Worm (Caenorhabditis elegans) whole organism, young adult: Measurements from ENCODE around the gene gad-1.

ENCODE experiments used
- B0336.3 ChIP-seq: fragments of 200-800 bp; sonication (Bioruptor generic); IDR thresholded peaks from 2 replicates; pipeline ENCODE4 v1.3.6; 2022; ENCODE audit warnings: missing genetic modification characterization, missing compliant biosample characterization
- C06A6.2 ChIP-seq: fragments of 200-800 bp; sonication (Bioruptor generic); conservative IDR thresholded peaks from 2 replicates; pipeline ENCODE4 v1.3.6; 2022; ENCODE audit warnings: missing genetic modification characterization, missing compliant biosample characterization
- F22D6.2 ChIP-seq: sonication (generic microtip); optimal IDR thresholded peaks from 2 replicates; lab custom pipeline; 2016; ENCODE audit warnings: mild to moderate bottlenecking, missing genetic modification characterization, missing compliant biosample characterization
- F33H1.4 ChIP-seq: fragments of 200-800 bp; sonication (Bioruptor generic); IDR thresholded peaks from 2 replicates; pipeline ENCODE4 v1.3.6; 2022; ENCODE audit warnings: missing genetic modification reagents, missing genetic modification characterization, missing compliant biosample characterization
- T26A5.8 ChIP-seq: sonication (generic microtip); optimal IDR thresholded peaks from 2 replicates; lab custom pipeline; 2016; ENCODE audit warnings: missing genetic modification characterization, missing compliant biosample characterization
- Y53G8AR.9 ChIP-seq: fragments of 200-800 bp; sonication (Bioruptor generic); conservative IDR thresholded peaks from 2 replicates; pipeline ENCODE4 v1.3.6; 2022; ENCODE audit warnings: missing genetic modification reagents, missing genetic modification characterization, missing compliant biosample characterization
- Y56A3A.18 ChIP-seq: fragments of 200-800 bp; sonication (Bioruptor generic); IDR thresholded peaks from 2 replicates; pipeline ENCODE4 v1.3.6; 2022; ENCODE audit warnings: missing genetic modification reagents, missing genetic modification characterization, missing compliant biosample characterization
- Y95B8A.8 ChIP-seq: fragments of 200-800 bp; sonication (Bioruptor generic); IDR thresholded peaks from 2 replicates; pipeline ENCODE4 v1.3.6; 2022; ENCODE audit warnings: missing genetic modification reagents, missing genetic modification characterization, missing compliant biosample characterization
- ZK185.1 ChIP-seq: sonication (generic microtip); optimal IDR thresholded peaks from 2 replicates; lab custom pipeline; 2016; ENCODE audit warnings: mild to moderate bottlenecking, missing genetic modification characterization, missing compliant biosample characterization; ENCODE audit not compliant: poor library complexity, severe bottlenecking
- ama-1 ChIP-seq, 3 experiments: fragments of 150-350 bp in 1 of 3; sonication (generic microtip) in 2 of 3; optimal IDR thresholded peaks; 2 replicates each; lab custom pipeline; 2014 to 2018; ENCODE audit warnings: missing biosample characterization in 2 of 3, missing genetic modification characterization in 2 of 3, missing genetic modification reagents in 2 of 3
- athp-1 ChIP-seq: sonication (generic microtip); optimal IDR thresholded peaks from 2 replicates; lab custom pipeline; 2017; ENCODE audit warnings: mild to moderate bottlenecking, missing genetic modification characterization, missing compliant biosample characterization
- attf-3 ChIP-seq: fragments of 200-800 bp; sonication (Bioruptor generic); conservative IDR thresholded peaks from 2 replicates; pipeline ENCODE4 v1.3.6; 2022; ENCODE audit warnings: missing genetic modification reagents, missing genetic modification characterization, missing compliant biosample characterization
- attf-6 ChIP-seq: fragments of 200-800 bp; sonication (Bioruptor generic); IDR thresholded peaks from 2 replicates; pipeline ENCODE4 v1.3.6; 2022; ENCODE audit warnings: missing genetic modification reagents, missing genetic modification characterization, missing compliant biosample characterization
- cebp-1 ChIP-seq, 2 experiments: fragments of 200-800 bp in 1 of 2; sonication (Bioruptor generic) in 1 of 2; sonication (generic microtip) in 1 of 2; IDR thresholded peaks in 1 of 2; optimal IDR thresholded peaks in 1 of 2; 2 replicates each; pipeline versions ENCODE4 v1.3.6 to Lab custom; 2017 to 2022; ENCODE audit warnings: missing compliant biosample characterization in 2 of 2, missing genetic modification characterization in 2 of 2, mild to moderate bottlenecking in 1 of 2, missing genetic modification reagents in 1 of 2, moderate library complexity in 1 of 2
- ceh-27 ChIP-seq: fragments of 200-800 bp; sonication (Bioruptor generic); optimal IDR thresholded peaks from 2 replicates; lab custom pipeline; 2018; ENCODE audit warnings: mild to moderate bottlenecking, missing genetic modification characterization, moderate library complexity, missing compliant biosample characterization
- ceh-79 ChIP-seq: sonication (generic microtip); optimal IDR thresholded peaks from 2 replicates; lab custom pipeline; 2017; ENCODE audit warnings: mild to moderate bottlenecking, missing genetic modification characterization, missing compliant biosample characterization
- chd-7 ChIP-seq: sonication (generic microtip); optimal IDR thresholded peaks from 2 replicates; lab custom pipeline; 2016; ENCODE audit warnings: mild to moderate bottlenecking, missing genetic modification characterization, moderate library complexity, missing compliant biosample characterization
- dox-1 ChIP-seq: fragments of 200-800 bp; sonication (Bioruptor generic); IDR thresholded peaks from 2 replicates; pipeline ENCODE4 v1.3.6; 2022; ENCODE audit warnings: missing genetic modification reagents, missing genetic modification characterization, missing compliant biosample characterization
- egl-18 ChIP-seq: fragments of 200-800 bp; sonication (Bioruptor generic); IDR thresholded peaks from 2 replicates; pipeline ENCODE4 v1.3.6; 2022; ENCODE audit warnings: missing genetic modification reagents, missing genetic modification characterization, missing compliant biosample characterization
- egrh-3 ChIP-seq: fragments of 200-800 bp; sonication (Bioruptor generic); IDR thresholded peaks from 2 replicates; pipeline ENCODE4 v1.3.6; 2022; ENCODE audit warnings: missing genetic modification reagents, missing genetic modification characterization, missing compliant biosample characterization
- ekl-4 ChIP-seq: fragments of 200-800 bp; sonication (Bioruptor generic); IDR thresholded peaks from 2 replicates; pipeline ENCODE4 v1.3.6; 2022; ENCODE audit warnings: missing genetic modification reagents, missing genetic modification characterization, missing compliant biosample characterization
- ets-4 ChIP-seq: fragments of 200-800 bp; sonication (Bioruptor generic); optimal IDR thresholded peaks from 2 replicates; lab custom pipeline; 2018; ENCODE audit warnings: mild to moderate bottlenecking, missing genetic modification characterization, missing compliant biosample characterization
- hmg-1.2 ChIP-seq: fragments of 200-800 bp; sonication (Bioruptor generic); IDR thresholded peaks from 2 replicates; pipeline ENCODE4 v1.3.6; 2022; ENCODE audit warnings: missing genetic modification reagents, missing genetic modification characterization, missing compliant biosample characterization
- hrde-1 ChIP-seq: sonication (generic microtip); optimal IDR thresholded peaks from 2 replicates; lab custom pipeline; 2016; ENCODE audit warnings: missing genetic modification characterization, mild to moderate bottlenecking, missing compliant biosample characterization, moderate library complexity, missing genotype, missing genetic modification reagents, borderline replicate concordance
- hsf-1 ChIP-seq: fragments of 200-800 bp; sonication (Bioruptor generic); IDR thresholded peaks from 2 replicates; pipeline ENCODE4 v1.3.6; 2022; ENCODE audit warnings: missing genetic modification reagents, missing genetic modification characterization, missing compliant biosample characterization
- lin-26 ChIP-seq: fragments of 200-800 bp; sonication (Bioruptor generic); IDR thresholded peaks from 2 replicates; pipeline ENCODE4 v1.3.6; 2022; ENCODE audit warnings: missing genetic modification reagents, missing genetic modification characterization, missing compliant biosample characterization
- lsy-27 ChIP-seq: sonication (generic microtip); optimal IDR thresholded peaks from 2 replicates; lab custom pipeline; 2017; ENCODE audit warnings: missing genetic modification characterization, mild to moderate bottlenecking, missing compliant biosample characterization, antibody characterized with exemption, missing genotype, borderline replicate concordance; ENCODE audit not compliant: insufficient read depth
- madf-3 ChIP-seq: fragments of 200-800 bp; sonication (Bioruptor generic); IDR thresholded peaks from 2 replicates; pipeline ENCODE4 v1.3.6; 2022; ENCODE audit warnings: missing genetic modification reagents, missing genetic modification characterization, missing compliant biosample characterization
- madf-6 ChIP-seq: fragments of 200-800 bp; sonication (Bioruptor generic); IDR thresholded peaks from 2 replicates; pipeline ENCODE4 v1.3.6; 2022; ENCODE audit warnings: missing genetic modification reagents, missing genetic modification characterization, missing compliant biosample characterization
- madf-8 ChIP-seq: fragments of 200-800 bp; sonication (Bioruptor generic); conservative IDR thresholded peaks from 2 replicates; pipeline ENCODE4 v1.3.6; 2022; ENCODE audit warnings: missing genetic modification reagents, missing genetic modification characterization, missing compliant biosample characterization
- mcd-1 ChIP-seq: fragments of 200-800 bp; sonication (Bioruptor generic); IDR thresholded peaks from 2 replicates; pipeline ENCODE4 v1.3.6; 2022; ENCODE audit warnings: missing genetic modification reagents, missing genetic modification characterization, missing compliant biosample characterization
- mes-4 ChIP-seq: sonication (generic microtip); optimal IDR thresholded peaks from 2 replicates; lab custom pipeline; 2016; ENCODE audit warnings: missing genotype, missing genetic modification characterization, missing compliant biosample characterization
- nfyb-1 ChIP-seq: fragments of 200-800 bp; sonication (Bioruptor generic); IDR thresholded peaks from 2 replicates; pipeline ENCODE4 v1.3.6; 2022; ENCODE audit warnings: missing genetic modification reagents, missing genetic modification characterization, missing compliant biosample characterization
- nhr-80 ChIP-seq: sonication (generic microtip); optimal IDR thresholded peaks from 2 replicates; lab custom pipeline; 2016; ENCODE audit warnings: missing genetic modification characterization, missing compliant biosample characterization
- pbrm-1 ChIP-seq: fragments of 200-800 bp; sonication (Bioruptor generic); IDR thresholded peaks from 2 replicates; pipeline ENCODE4 v1.3.6; 2022; ENCODE audit warnings: missing genetic modification reagents, missing genetic modification characterization, missing compliant biosample characterization
- pha-4 ChIP-seq: fragments of 150-350 bp; sonication (generic microtip); optimal IDR thresholded peaks from 2 replicates; lab custom pipeline; 2014; ENCODE audit warnings: missing biosample characterization, missing genetic modification reagents, missing genetic modification characterization
- rec-8 ChIP-seq, 2 experiments: sonication (generic microtip); optimal IDR thresholded peaks; 2 replicates each; lab custom pipeline; 2016; ENCODE audit warnings: mild to moderate bottlenecking in 2 of 2, missing genetic modification characterization in 2 of 2, missing genetic modification reagents in 2 of 2, missing genotype in 2 of 2, missing biosample characterization in 1 of 2, missing compliant biosample characterization in 1 of 2, moderate library complexity in 1 of 2
- repo-1 ChIP-seq: sonication (generic microtip); optimal IDR thresholded peaks from 2 replicates; lab custom pipeline; 2017; ENCODE audit warnings: mild to moderate bottlenecking, missing genetic modification characterization, missing compliant biosample characterization
- snpc-3.4 ChIP-seq: sonication (generic microtip); optimal IDR thresholded peaks from 2 replicates; lab custom pipeline; 2017; ENCODE audit warnings: missing genetic modification characterization, mild to moderate bottlenecking, missing compliant biosample characterization, antibody characterized with exemption, moderate library complexity, missing genotype, missing genetic modification reagents
- sptf-2 ChIP-seq: fragments of 200-800 bp; sonication (Bioruptor generic); optimal IDR thresholded peaks from 2 replicates; lab custom pipeline; 2018; ENCODE audit warnings: mild to moderate bottlenecking, missing genetic modification characterization, missing compliant biosample characterization
- zfh-2 ChIP-seq: fragments of 200-800 bp; sonication (Bioruptor generic); conservative IDR thresholded peaks from 2 replicates; pipeline ENCODE4 v1.3.6; 2022; ENCODE audit warnings: missing genetic modification reagents, missing genetic modification characterization, missing compliant biosample characterization
- zim-3 ChIP-seq: sonication (generic microtip); optimal IDR thresholded peaks from 2 replicates; lab custom pipeline; 2017; ENCODE audit warnings: mild to moderate bottlenecking, missing genetic modification characterization, moderate library complexity, missing compliant biosample characterization
- ztf-28 ChIP-seq: fragments of 200-800 bp; sonication (Bioruptor generic); IDR thresholded peaks from 2 replicates; pipeline ENCODE4 v1.3.6; 2022; ENCODE audit warnings: missing genetic modification reagents, missing genetic modification characterization, missing compliant biosample characterization
- ztf-6 ChIP-seq: fragments of 200-800 bp; sonication (Bioruptor generic); IDR thresholded peaks from 2 replicates; pipeline ENCODE4 v1.3.6; 2022; ENCODE audit warnings: missing genetic modification reagents, missing genetic modification characterization, missing compliant biosample characterization

gad-1 gene

DNA sequence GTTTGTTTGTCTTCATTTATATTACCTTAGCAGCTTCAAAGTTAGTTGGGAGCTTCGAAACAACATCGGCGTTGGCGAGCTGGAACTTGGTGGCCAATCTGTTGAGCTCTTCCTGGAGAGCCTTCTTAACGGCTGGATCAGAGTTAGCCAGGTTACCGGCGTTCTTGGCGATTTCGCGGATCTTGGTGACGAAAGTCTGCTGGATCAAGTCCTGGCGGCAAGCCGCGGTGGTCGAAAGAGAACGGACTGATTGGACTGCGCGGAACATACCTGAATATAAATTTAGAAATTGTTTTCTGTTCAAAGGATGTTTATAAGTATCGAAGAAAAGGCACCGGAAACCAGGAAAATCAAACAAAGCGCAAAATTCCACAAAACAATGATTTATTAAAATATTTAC, 6.5 kb downstream of the gad-1 start, which contains the start of gene atp-4:
TSS of gene atp-4 (minus strand) at position 270 of the 400 bp plus-strand sequence.
- TF ChIP-seq egrh-3 = peak; percentile 39
- TF ChIP-seq madf-3 (GFP tag; lab: Robert Waterston, UW) = peak; percentile 74; the same call in 1 of the 2 replicates
- TF ChIP-seq ekl-4 (GFP tag; lab: Robert Waterston, UW) = peak; percentile 34; the same call in 1 of the 2 replicates
- peak; percentile 12; the same call in 1 of the 2 replicates for TF ChIP-seq nfyb-1 (GFP tag; lab: Robert Waterston, UW)
- no peak for TF ChIP-seq egl-18 (GFP tag; lab: Robert Waterston, UW)
- peak; percentile 48; the same call in 1 of the 2 replicates for TF ChIP-seq madf-6 (GFP tag; lab: Robert Waterston, UW)
- peak; percentile 20 for TF ChIP-seq chd-7 (tag; lab: Kevin White, UChicago)
- no peak for TF ChIP-seq ceh-27 (GFP tag; lab: Kevin White, UChicago)
- TF ChIP-seq Y95B8A.8 (GFP tag; lab: Robert Waterston, UW) = 0 out of 2 replicates have a peak, but pooled peaks have one; percentile 24
- TF ChIP-seq zim-3 (tag; lab: Kevin White, UChicago) = peak; percentile 20
- TF ChIP-seq attf-6 (GFP tag; lab: Robert Waterston, UW) = 0 out of 2 replicates have a peak, but pooled peaks have one; percentile 15
- peak; percentile 69; the same call in 1 of the 2 replicates for TF ChIP-seq hsf-1
- TF ChIP-seq zfh-2 = peak; percentile 63
- TF ChIP-seq Y53G8AR.9 (GFP tag; lab: Robert Waterston, UW) = 0 out of 2 replicates have a peak, but pooled peaks have one; percentile 50
- no peak for TF ChIP-seq hmg-1.2
- TF ChIP-seq ama-1 (optimal IDR thresholded peaks at IDR 0.05; lab: Kevin White, UChicago) = no peak
- peak in 1 of 2 experiments; percentile 20 for TF ChIP-seq ama-1 (GFP tag; optimal IDR thresholded peaks at IDR 0.05; lab: Kevin White, UChicago)
- no peak; the same call in 1 of the 2 replicates for TF ChIP-seq B0336.3 (GFP tag; lab: Robert Waterston, UW)
- 0 out of 2 replicates have a peak, but pooled peaks have one; percentile 24 for TF ChIP-seq attf-3 (GFP tag; lab: Robert Waterston, UW)
- no peak for TF ChIP-seq pha-4
- peak; percentile 46; the same call in 1 of the 2 replicates for TF ChIP-seq lin-26 (GFP tag; lab: Robert Waterston, UW)

ce11 chrV:6425927-6426326, 7.4 kb downstream of the gad-1 start, which contains the start of gene T05H4.11:
Gene T05H4.11 (minus strand): TSS chrV:6426261.
- TF ChIP-seq athp-1 (tag; lab: Kevin White, UChicago) (peak; percentile 17), sptf-2 (GFP tag; lab: Kevin White, UChicago) (no peak), pbrm-1 (GFP tag; lab: Robert Waterston, UW) (peak; percentile 43; the same call in 1 of the 2 replicates), F22D6.2 (tag; lab: Kevin White, UChicago) (no peak), B0336.3 (GFP tag; lab: Robert Waterston, UW) (peak; percentile 60), rec-8 (tag; optimal IDR thresholded peaks at IDR 0.05; lab: Kevin White, UChicago) (peak in 1 of 2 experiments; percentile 7), mcd-1 (0 out of 2 replicates have a peak, but pooled peaks have one; percentile 29), ztf-6 (GFP tag; lab: Robert Waterston, UW) (no peak), repo-1 (tag; lab: Kevin White, UChicago) (no peak), madf-3 (GFP tag; lab: Robert Waterston, UW) (no peak), Y56A3A.18 (GFP tag; lab: Robert Waterston, UW) (no peak), nhr-80 (tag; lab: Kevin White, UChicago) (peak; percentile 16), ztf-28 (GFP tag; lab: Robert Waterston, UW) (no peak), F33H1.4 (GFP tag; lab: Robert Waterston, UW) (no peak), ets-4 (GFP tag; lab: Kevin White, UChicago) (peak; percentile 24), lsy-27 (tag; lab: Kevin White, UChicago) (no peak), C06A6.2 (GFP tag; lab: Robert Waterston, UW) (no peak), zim-3 (tag; lab: Kevin White, UChicago) (no peak), ZK185.1 (tag; lab: Kevin White, UChicago) (no peak), cebp-1 (GFP tag; IDR thresholded peaks at IDR 0.05; lab: Robert Waterston, UW) (no peak), cebp-1 (tag; optimal IDR thresholded peaks at IDR 0.05; lab: Kevin White, UChicago) (peak; percentile 20), ceh-79 (tag; lab: Kevin White, UChicago) (peak; percentile 21), T26A5.8 (tag; lab: Kevin White, UChicago) (no peak), ama-1 (optimal IDR thresholded peaks at IDR 0.05; lab: Kevin White, UChicago) (peak; percentile 13), ama-1 (GFP tag; optimal IDR thresholded peaks at IDR 0.05; lab: Kevin White, UChicago) (no peak), dox-1 (GFP tag; lab: Robert Waterston, UW) (peak; percentile 31; the same call in 1 of the 2 replicates), mes-4 (tag; lab: Kevin White, UChicago) (no peak), Y53G8AR.9 (GFP tag; lab: Robert Waterston, UW) (no peak), hrde-1 (no peak), snpc-3.4 (tag; lab: Kevin White, UChicago) (peak; percentile 0), madf-8 (0 out of 2 replicates have a peak, but pooled peaks have one; percentile 8)
